Worm (Caenorhabditis elegans): ENCODE measurements around the gene Y58A7A.3.

DNA sequence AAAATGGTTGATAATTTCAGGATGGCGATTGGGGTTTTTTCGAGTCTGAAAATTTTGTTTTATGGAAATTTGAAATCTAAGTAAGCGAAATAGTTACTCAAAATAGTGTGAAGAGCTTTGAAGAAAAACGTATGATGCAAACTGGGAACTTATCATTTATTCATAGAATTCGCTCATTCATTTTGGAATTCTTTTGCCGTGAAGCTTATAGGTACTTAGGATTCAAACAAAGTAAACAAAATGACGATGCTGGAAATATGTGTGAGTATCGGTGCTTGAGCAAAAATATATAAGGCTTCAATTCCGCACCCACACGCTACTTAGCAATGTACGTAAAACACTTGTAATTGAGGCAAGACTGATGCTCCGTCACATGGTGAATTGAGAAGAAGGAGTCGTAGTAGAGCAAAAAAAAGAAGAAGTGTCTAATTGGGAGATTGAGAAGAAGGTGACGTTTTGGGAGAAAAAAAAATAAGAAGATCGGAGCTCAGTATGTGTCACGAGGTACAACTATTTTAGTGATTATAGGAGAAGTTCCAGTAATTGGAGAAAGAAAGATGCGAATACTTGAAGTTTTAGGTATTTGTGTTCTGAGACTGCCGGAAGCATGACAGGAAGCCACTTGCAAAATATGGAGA lies 8.9 kb upstream of the Y58A7A.3 start, which contains the start of gene glb-32:
- TF ChIP-seq fax-1 (tag; optimal IDR thresholded peaks at IDR 0.05) (no peak), ama-1 (optimal IDR thresholded peaks at IDR 0.05) (no peak), ceh-34 (tag; optimal IDR thresholded peaks at IDR 0.05) (no peak), ceh-45 (GFP tag; IDR thresholded peaks at IDR 0.05) (no peak), sdc-2 (tag; optimal IDR thresholded peaks at IDR 0.05) (no peak), K09A11.1 (tag; optimal IDR thresholded peaks at IDR 0.05; ENCODE audit: insufficient read depth) (no peak), pqm-1 (tag; optimal IDR thresholded peaks at IDR 0.05) (no peak), madf-2 (tag; optimal IDR thresholded peaks at IDR 0.05) (no peak), che-1 (tag; optimal IDR thresholded peaks at IDR 0.05) (no peak), syd-9 (tag; optimal IDR thresholded peaks at IDR 0.05) (no peak)
